Worm (Caenorhabditis elegans): ENCODE data around the gene acaa-2.

- no peak for TF ChIP-seq mec-3 (tag; optimal IDR thresholded peaks at IDR 0.05; ENCODE audit: borderline replicate concordance)
- no peak for TF ChIP-seq C38D4.7 (GFP tag; optimal IDR thresholded peaks at IDR 0.05)
- TF ChIP-seq ttx-3 (tag; optimal IDR thresholded peaks at IDR 0.05) = no peak
- peak; percentile 10 for TF ChIP-seq nfya-1 (tag; optimal IDR thresholded peaks at IDR 0.05)
- no peak for TF ChIP-seq elt-4 (tag; optimal IDR thresholded peaks at IDR 0.05)
- no peak for TF ChIP-seq T23F11.4 (GFP tag; optimal IDR thresholded peaks at IDR 0.05)
- no peak for TF ChIP-seq fkh-10 (GFP tag; optimal IDR thresholded peaks at IDR 0.05)
- TF ChIP-seq pqm-1 (tag; optimal IDR thresholded peaks at IDR 0.05) = no peak
- no peak for TF ChIP-seq ceh-34 (tag; optimal IDR thresholded peaks at IDR 0.05)
Observed at ce11 chrIII:13313788-13314187, 30.9 kb upstream of the acaa-2 start, which contains the start of gene Y43F4B.10.

Measured in whole organism, late embryonic.